Fruit fly (Drosophila melanogaster) S2 (cell line): ENCODE data around the gene TkR99D.
A peak's percentile ranks its signal among the peaks of the same experiment; 100 is the strongest.

ENCODE experiments used
- CG8478 ChIP-seq: fragments of >200 bp; optimal IDR thresholded peaks from 2 replicates; lab custom pipeline; 2018
- CTCF ChIP-seq, 2 experiments: fragments of >200 bp; optimal IDR thresholded peaks; 2 replicates each; lab custom pipeline; 2018

DNA sequence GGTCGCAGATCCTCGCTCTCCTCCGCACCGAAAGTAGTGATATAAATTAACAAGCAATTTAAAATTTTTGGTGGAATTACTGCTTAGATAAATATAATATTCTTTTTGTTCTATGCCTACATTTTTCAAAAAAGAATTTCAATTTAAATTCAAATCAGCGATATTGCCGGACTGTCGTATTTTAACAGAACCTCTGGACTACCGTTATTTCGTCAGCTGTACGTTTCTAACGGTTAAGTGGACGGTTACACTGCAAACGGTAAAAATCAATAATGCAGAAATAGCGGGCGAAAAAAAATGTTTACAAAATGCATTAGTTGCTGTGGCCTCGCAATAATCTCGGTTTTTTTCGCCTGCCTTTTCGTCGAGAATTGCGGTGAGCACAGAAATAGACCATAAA lies 31.0 kb upstream of the TkR99D start, which contains the start of gene Tace:
- TF ChIP-seq CTCF (optimal IDR thresholded peaks at IDR 0.05; lab: Kevin White, UChicago): peak in 1 of 2 experiments; percentile 21
- no peak for TF ChIP-seq CG8478
